Fruit fly (Drosophila melanogaster): ENCODE data around the gene PNKP.

- TF ChIP-seq pan (optimal IDR thresholded peaks at IDR 0.05) (no peak), psq (optimal IDR thresholded peaks at IDR 0.05) (no peak), usp (GFP tag; optimal IDR thresholded peaks at IDR 0.05) (no peak), Dll (optimal IDR thresholded peaks at IDR 0.05) (no peak), CG8478 (optimal IDR thresholded peaks at IDR 0.05) (no peak)
These were observed 8.3 kb downstream of the PNKP start for dm6 chr3R:8334982-8335381.

Data from whole organism.